Fruit fly (Drosophila melanogaster) whole organism, prepupa: Measurements from ENCODE around the gene Cyp313a2.

Source experiments
- CG15336 ChIP-seq: fragments of 200-800 bp; sonication (Bioruptor generic); IDR thresholded peaks from 2 replicates; pipeline ENCODE4 v1.3.6; 2022; ENCODE audit warnings: missing biosample characterization, missing genetic modification characterization
- CG16779 ChIP-seq: fragments of 200-800 bp; sonication (Bioruptor generic); optimal IDR thresholded peaks from 3 replicates; lab custom pipeline; 2017; ENCODE audit warnings: missing biosample characterization, mild to moderate bottlenecking, missing genetic modification characterization
- CG6854 ChIP-seq: fragments of 200-800 bp; sonication (Bioruptor generic); optimal IDR thresholded peaks from 2 replicates; lab custom pipeline; 2017; ENCODE audit warnings: missing biosample characterization, mild to moderate bottlenecking, missing genetic modification characterization
- Sox15 ChIP-seq: fragments of 200-800 bp; sonication (Bioruptor generic); optimal IDR thresholded peaks from 3 replicates; lab custom pipeline; 2016; ENCODE audit warnings: missing biosample characterization, missing genetic modification characterization
- esn ChIP-seq: fragments of 200-800 bp; sonication (Bioruptor generic); optimal IDR thresholded peaks from 2 replicates; lab custom pipeline; 2016; ENCODE audit warnings: missing biosample characterization, mild to moderate bottlenecking, missing genetic modification characterization, moderate library complexity
- fd85E ChIP-seq: fragments of 200-800 bp; sonication (Bioruptor generic); optimal IDR thresholded peaks from 3 replicates; lab custom pipeline; 2016; ENCODE audit warnings: missing biosample characterization, missing genetic modification characterization
- pdm3 ChIP-seq: fragments of 200-800 bp; sonication (Bioruptor generic); optimal IDR thresholded peaks from 3 replicates; lab custom pipeline; 2016; ENCODE audit warnings: missing biosample characterization, missing genetic modification characterization

dm6 chr3R:12259819-12260218 is 23.1 kb upstream of the Cyp313a2 start:
- TF ChIP-seq CG6854 (GFP tag; lab: Kevin White, UChicago) (no peak), CG16779 (no peak), Sox15 (GFP tag; lab: Kevin White, UChicago) (no peak), esn (no peak), pdm3 (no peak), fd85E (no peak), CG15336 (GFP tag; lab: Robert Waterston, UW) (no peak)
